Fruit fly (Drosophila melanogaster) whole organism, embryonic: Measurements from ENCODE around the gene Ubi-p5E.

Source experiments
- Aef1 ChIP-seq: fragments of 200-800 bp; sonication (Bioruptor generic); IDR thresholded peaks from 3 replicates; pipeline ENCODE4 v1.3.6; 2022; ENCODE audit warnings: missing biosample characterization, missing genetic modification characterization
- B-H2 ChIP-seq: fragments of 200-800 bp; sonication (Bioruptor generic); optimal IDR thresholded peaks from 2 replicates; lab custom pipeline; 2018; ENCODE audit warnings: missing biosample characterization, mild to moderate bottlenecking, missing genetic modification characterization
- CG10431 ChIP-seq: fragments of 200-800 bp; sonication (Bioruptor generic); optimal IDR thresholded peaks from 3 replicates; lab custom pipeline; 2018; ENCODE audit warnings: missing biosample characterization, mild to moderate bottlenecking, missing genetic modification characterization
- CG10543 ChIP-seq: fragments of 200-800 bp; sonication (Bioruptor generic); optimal IDR thresholded peaks from 3 replicates; lab custom pipeline; 2017; ENCODE audit warnings: missing biosample characterization, mild to moderate bottlenecking, missing genetic modification characterization, moderate library complexity
- CG10654 ChIP-seq: fragments of 200-800 bp; sonication (Bioruptor generic); optimal IDR thresholded peaks from 2 replicates; lab custom pipeline; 2016; ENCODE audit warnings: missing biosample characterization, missing genetic modification characterization
- CG13287 ChIP-seq: fragments of 200-800 bp; sonication (Bioruptor generic); IDR thresholded peaks from 2 replicates; pipeline ENCODE4 v1.3.6; 2022; ENCODE audit warnings: missing biosample characterization, missing genetic modification characterization; ENCODE audit not compliant: partially characterized antibody
- CG13894 ChIP-seq: fragments of 200-800 bp; sonication (Bioruptor generic); optimal IDR thresholded peaks from 3 replicates; lab custom pipeline; 2018; ENCODE audit warnings: missing biosample characterization, mild to moderate bottlenecking, missing genetic modification characterization, moderate library complexity
- CG17385 ChIP-seq: fragments of 200-800 bp; sonication (Bioruptor generic); optimal IDR thresholded peaks from 3 replicates; lab custom pipeline; 2018; ENCODE audit warnings: missing biosample characterization, mild to moderate bottlenecking, missing genetic modification characterization
- CG18476 ChIP-seq: fragments of 200-800 bp; sonication (Bioruptor generic); optimal IDR thresholded peaks from 2 replicates; lab custom pipeline; 2016; ENCODE audit warnings: missing biosample characterization, mild to moderate bottlenecking, missing genetic modification characterization
- CG30020 ChIP-seq: fragments of 200-800 bp; optimal IDR thresholded peaks from 2 replicates; lab custom pipeline; 2019; ENCODE audit warnings: missing biosample characterization, mild to moderate bottlenecking, missing genetic modification characterization, moderate library complexity
- CG32767 ChIP-seq: fragments of 200-800 bp; sonication (Bioruptor generic); IDR thresholded peaks from 2 replicates; pipeline ENCODE4 v1.3.6; 2022; ENCODE audit warnings: missing biosample characterization, missing genetic modification characterization
- CG34376 ChIP-seq: fragments of 200-800 bp; sonication (Bioruptor generic); optimal IDR thresholded peaks from 2 replicates; lab custom pipeline; 2018; ENCODE audit warnings: missing biosample characterization, mild to moderate bottlenecking, missing genetic modification characterization
- CG34422 ChIP-seq: fragments of 200-800 bp; sonication (Bioruptor generic); IDR thresholded peaks from 3 replicates; pipeline ENCODE4 v1.3.6; 2022; ENCODE audit warnings: missing biosample characterization, missing genetic modification characterization
- CG4282 ChIP-seq: fragments of 200-800 bp; sonication (Bioruptor generic); optimal IDR thresholded peaks from 2 replicates; lab custom pipeline; 2016; ENCODE audit warnings: missing biosample characterization, missing genetic modification characterization
- CG4820 ChIP-seq: fragments of 200-800 bp; sonication (Bioruptor generic); optimal IDR thresholded peaks from 3 replicates; lab custom pipeline; 2016; ENCODE audit warnings: missing biosample characterization, missing genetic modification characterization
- CG7372 ChIP-seq: fragments of 200-800 bp; sonication (Bioruptor generic); IDR thresholded peaks from 2 replicates; pipeline ENCODE4 v1.3.6; 2022; ENCODE audit warnings: missing biosample characterization, missing genetic modification characterization
- CG7987 ChIP-seq: fragments of 200-800 bp; sonication (Bioruptor generic); optimal IDR thresholded peaks from 2 replicates; lab custom pipeline; 2018; ENCODE audit warnings: missing biosample characterization, mild to moderate bottlenecking, missing genetic modification characterization, moderate library complexity
- CG8765 ChIP-seq: fragments of 200-800 bp; sonication (Bioruptor generic); IDR thresholded peaks from 2 replicates; pipeline ENCODE4 v1.3.6; 2022; ENCODE audit warnings: missing biosample characterization, missing genetic modification characterization
- Camta ChIP-seq: fragments of 200-800 bp; sonication (Bioruptor generic); optimal IDR thresholded peaks from 2 replicates; lab custom pipeline; 2016; ENCODE audit warnings: missing biosample characterization, missing genetic modification characterization
- Dad ChIP-seq: fragments of 200-800 bp; sonication (Bioruptor generic); optimal IDR thresholded peaks from 3 replicates; lab custom pipeline; 2016; ENCODE audit warnings: missing biosample characterization, missing genetic modification characterization
- E2f1 ChIP-seq: fragments of 200-800 bp; sonication (Bioruptor generic); IDR thresholded peaks from 2 replicates; pipeline ENCODE4 v1.3.6; 2022; ENCODE audit warnings: missing biosample characterization, missing genetic modification characterization
- NK7.1 ChIP-seq: fragments of 200-800 bp; sonication (Bioruptor generic); optimal IDR thresholded peaks from 3 replicates; lab custom pipeline; 2016; ENCODE audit warnings: missing biosample characterization, missing genetic modification characterization
- Ravus ChIP-seq: fragments of 200-800 bp; sonication (Bioruptor generic); IDR thresholded peaks from 2 replicates; pipeline ENCODE4 v1.3.6; 2022; ENCODE audit warnings: missing biosample characterization, missing genetic modification characterization
- Sin3A ChIP-seq: fragments of >200 bp; optimal IDR thresholded peaks from 2 replicates; lab custom pipeline; 2018
- Six4 ChIP-seq: fragments of 200-800 bp; sonication (Bioruptor generic); optimal IDR thresholded peaks from 2 replicates; lab custom pipeline; 2016; ENCODE audit warnings: missing biosample characterization, missing genetic modification characterization
- aop ChIP-seq: fragments of 200-800 bp; sonication (Bioruptor generic); IDR thresholded peaks from 2 replicates; pipeline ENCODE4 v1.3.6; 2022; ENCODE audit warnings: missing biosample characterization, missing genetic modification characterization
- bcd ChIP-seq: fragments of 200-800 bp; sonication (Bioruptor generic); optimal IDR thresholded peaks from 2 replicates; lab custom pipeline; 2017; ENCODE audit warnings: missing biosample characterization, mild to moderate bottlenecking, missing genetic modification characterization
- bsh ChIP-seq, 2 experiments: fragments of 200-800 bp; sonication (Bioruptor generic); optimal IDR thresholded peaks; 2 replicates each; lab custom pipeline; 2017 to 2018; ENCODE audit warnings: mild to moderate bottlenecking in 2 of 2, missing biosample characterization in 2 of 2, missing genetic modification characterization in 2 of 2, moderate library complexity in 1 of 2
- caup ChIP-seq: fragments of 200-800 bp; sonication (Bioruptor generic); optimal IDR thresholded peaks from 3 replicates; lab custom pipeline; 2017; ENCODE audit warnings: missing biosample characterization, mild to moderate bottlenecking, missing genetic modification characterization, moderate library complexity; ENCODE audit not compliant: severe bottlenecking
- chinmo ChIP-seq: fragments of 200-800 bp; sonication (Bioruptor generic); IDR thresholded peaks from 4 replicates; pipeline ENCODE4 v1.3.6; 2022; ENCODE audit warnings: missing biosample characterization, missing genetic modification characterization; ENCODE audit not compliant: partially characterized antibody
- chm ChIP-seq: fragments of 200-800 bp; sonication (Bioruptor generic); IDR thresholded peaks from 2 replicates; pipeline ENCODE4 v1.3.6; 2022; ENCODE audit warnings: missing biosample characterization, missing genetic modification characterization
- dati ChIP-seq: fragments of 200-800 bp; sonication (Bioruptor generic); IDR thresholded peaks from 2 replicates; pipeline ENCODE4 v1.3.6; 2022; ENCODE audit warnings: missing biosample characterization, missing genetic modification characterization
- dimm ChIP-seq: fragments of 200-800 bp; sonication (Bioruptor generic); IDR thresholded peaks from 2 replicates; pipeline ENCODE4 v1.3.6; 2022; ENCODE audit warnings: missing biosample characterization, missing genetic modification characterization
- fu2 ChIP-seq: fragments of 200-800 bp; sonication (Bioruptor generic); optimal IDR thresholded peaks from 2 replicates; lab custom pipeline; 2016; ENCODE audit warnings: missing biosample characterization, missing genetic modification characterization
- gfzf ChIP-seq: fragments of 200-800 bp; sonication (Bioruptor generic); optimal IDR thresholded peaks from 2 replicates; lab custom pipeline; 2016; ENCODE audit warnings: missing biosample characterization, mild to moderate bottlenecking, missing genetic modification characterization, moderate library complexity
- gro ChIP-seq: fragments of 200-800 bp; sonication (Bioruptor generic); optimal IDR thresholded peaks from 2 replicates; lab custom pipeline; 2016; ENCODE audit warnings: missing biosample characterization, missing genetic modification characterization
- gsb-n ChIP-seq: fragments of 200-800 bp; sonication (Bioruptor generic); optimal IDR thresholded peaks from 3 replicates; lab custom pipeline; 2018; ENCODE audit warnings: missing biosample characterization, mild to moderate bottlenecking, missing genetic modification characterization
- inv ChIP-seq: fragments of 200-800 bp; sonication (Bioruptor generic); IDR thresholded peaks from 2 replicates; pipeline ENCODE4 v1.3.6; 2022; ENCODE audit warnings: missing biosample characterization, missing genetic modification characterization; ENCODE audit not compliant: partially characterized antibody
- kay ChIP-seq: fragments of 200-800 bp; sonication (Bioruptor generic); optimal IDR thresholded peaks from 2 replicates; lab custom pipeline; 2016; ENCODE audit warnings: missing biosample characterization, missing genetic modification characterization
- lbe ChIP-seq: fragments of 200-800 bp; sonication (Bioruptor generic); optimal IDR thresholded peaks from 2 replicates; lab custom pipeline; 2016; ENCODE audit warnings: missing biosample characterization, mild to moderate bottlenecking, missing genetic modification characterization
- pb ChIP-seq: fragments of 200-800 bp; sonication (Bioruptor generic); optimal IDR thresholded peaks from 3 replicates; lab custom pipeline; 2016; ENCODE audit warnings: missing biosample characterization, missing genetic modification characterization
- phol ChIP-seq: fragments of 200-800 bp; sonication (Bioruptor generic); optimal IDR thresholded peaks from 3 replicates; lab custom pipeline; 2018; ENCODE audit warnings: missing biosample characterization, mild to moderate bottlenecking, missing genetic modification characterization, moderate library complexity
- ranshi ChIP-seq: fragments of 200-800 bp; sonication (Bioruptor generic); IDR thresholded peaks from 2 replicates; pipeline ENCODE4 v1.3.6; 2022; ENCODE audit warnings: missing biosample characterization, missing genetic modification characterization
- rib ChIP-seq: fragments of 200-800 bp; sonication (Bioruptor generic); IDR thresholded peaks from 2 replicates; pipeline ENCODE4 v1.3.6; 2022; ENCODE audit warnings: missing biosample characterization, missing genetic modification characterization
- scrt ChIP-seq: fragments of 200-800 bp; sonication (Bioruptor generic); optimal IDR thresholded peaks from 2 replicates; lab custom pipeline; 2018; ENCODE audit warnings: missing biosample characterization, mild to moderate bottlenecking, missing genetic modification characterization, moderate library complexity
- ssp ChIP-seq: fragments of 200-800 bp; sonication (Bioruptor generic); IDR thresholded peaks from 2 replicates; pipeline ENCODE4 v1.3.6; 2022; ENCODE audit warnings: missing biosample characterization, missing genetic modification characterization
- stc ChIP-seq: fragments of 200-800 bp; sonication (Bioruptor generic); IDR thresholded peaks from 2 replicates; pipeline ENCODE4 v1.3.6; 2022; ENCODE audit warnings: missing biosample characterization, missing genetic modification characterization
- tgo ChIP-seq: fragments of 200-800 bp; sonication (Bioruptor generic); IDR thresholded peaks from 3 replicates; pipeline ENCODE4 v1.3.6; 2022; ENCODE audit warnings: missing biosample characterization, missing genetic modification characterization
- toy ChIP-seq: fragments of 200-800 bp; sonication (Bioruptor generic); IDR thresholded peaks from 2 replicates; pipeline ENCODE4 v1.3.6; 2022; ENCODE audit warnings: missing biosample characterization, missing genetic modification characterization
- tup ChIP-seq: fragments of 200-800 bp; sonication (Bioruptor generic); optimal IDR thresholded peaks from 2 replicates; lab custom pipeline; 2016; ENCODE audit warnings: missing biosample characterization, mild to moderate bottlenecking, missing genetic modification characterization, moderate library complexity
- unpg ChIP-seq: fragments of 200-800 bp; sonication (Bioruptor generic); optimal IDR thresholded peaks from 3 replicates; lab custom pipeline; 2018; ENCODE audit warnings: missing biosample characterization, mild to moderate bottlenecking, missing genetic modification characterization, moderate library complexity

Gene Ubi-p5E

dm6 chrX:6295129-6295539 lies 15.7 kb upstream of the Ubi-p5E start, which contains the start of the genes CG15891 and CG3815 (continued):
- TF ChIP-seq Dad (GFP tag; lab: Kevin White, UChicago) (peak; percentile 30), Sin3A (lab: Kevin White, UChicago) (peak; percentile 89), dimm (GFP tag; lab: Robert Waterston, UW) (no peak), scrt (GFP tag; lab: Kevin White, UChicago) (no peak), Aef1 (GFP tag; lab: Robert Waterston, UW) (peak; percentile 54; the same call in 2 of the 3 replicates), bcd (peak; percentile 61), B-H2 (no peak), chm (GFP tag; lab: Robert Waterston, UW) (no peak), CG4820 (GFP tag; lab: Kevin White, UChicago) (peak; percentile 10), tup (GFP tag; lab: Kevin White, UChicago) (no peak), CG18476 (GFP tag; lab: Kevin White, UChicago) (no peak), lbe (GFP tag; lab: Kevin White, UChicago) (no peak), CG32767 (GFP tag; lab: Robert Waterston, UW) (0 out of 2 replicates have a peak, but pooled peaks have one; percentile 28), CG4282 (GFP tag; lab: Kevin White, UChicago) (no peak), ranshi (peak; percentile 36; the same call in 1 of the 2 replicates), E2f1 (0 out of 2 replicates have a peak, but pooled peaks have one; percentile 12), CG7987 (no peak), gfzf (peak; percentile 64), CG10654 (peak; percentile 37), unpg (peak; percentile 44), chinmo (GFP tag; lab: Robert Waterston, UW) (0 out of 4 replicates have a peak, but pooled peaks have one; percentile 34), dati (no peak), CG10431 (GFP tag; lab: Kevin White, UChicago) (no peak), CG30020 (tag; lab: Kevin White, UChicago) (peak; percentile 66), Camta (GFP tag; lab: Kevin White, UChicago) (peak; percentile 33), ssp (GFP tag; lab: Robert Waterston, UW) (peak; percentile 71), CG7372 (GFP tag; lab: Robert Waterston, UW) (peak; percentile 45; the same call in 1 of the 2 replicates), CG13287 (GFP tag; lab: Robert Waterston, UW) (peak; percentile 51; the same call in 1 of the 2 replicates), aop (no peak), kay (no peak), tgo (GFP tag; lab: Robert Waterston, UW) (peak; percentile 49; the same call in 1 of the 3 replicates), CG10543 (GFP tag; lab: Kevin White, UChicago) (no peak), Ravus (GFP tag; lab: Robert Waterston, UW) (no peak), CG13894 (tag; lab: Kevin White, UChicago) (peak; percentile 57), stc (no peak), pb (GFP tag; lab: Kevin White, UChicago) (peak; percentile 9), inv (GFP tag; lab: Robert Waterston, UW) (peak; percentile 23; the same call in 1 of the 2 replicates), fu2 (GFP tag; lab: Kevin White, UChicago) (peak; percentile 49), toy (GFP tag; lab: Robert Waterston, UW) (no peak), rib (GFP tag; lab: Robert Waterston, UW) (0 out of 2 replicates have a peak, but pooled peaks have one; percentile 19), CG34422 (peak; percentile 61; the same call in 2 of the 3 replicates), NK7.1 (GFP tag; lab: Kevin White, UChicago) (peak; percentile 23), phol (tag; lab: Kevin White, UChicago) (peak; percentile 71), caup (GFP tag; lab: Kevin White, UChicago) (no peak), Six4 (GFP tag; lab: Kevin White, UChicago) (no peak), gsb-n (tag; lab: Kevin White, UChicago) (no peak), bsh (GFP tag; optimal IDR thresholded peaks at IDR 0.05; lab: Kevin White, UChicago) (peak in 1 of 2 experiments; percentile 41), gro (GFP tag; lab: Kevin White, UChicago) (peak; percentile 18), CG8765 (0 out of 2 replicates have a peak, but pooled peaks have one; percentile 27), CG34376 (GFP tag; lab: Kevin White, UChicago) (peak; percentile 67), CG17385 (GFP tag; lab: Kevin White, UChicago) (no peak)
